Worm (Caenorhabditis elegans) whole organism, L2 larva: ENCODE data around the gene F56D6.19.

ENCODE experiments used
- alr-1 ChIP-seq: fragments of 150-350 bp; optimal IDR thresholded peaks from 2 replicates; lab custom pipeline; 2014; ENCODE audit warnings: missing biosample characterization, missing genetic modification characterization
- ceh-82 ChIP-seq: fragments of 150-350 bp; optimal IDR thresholded peaks from 2 replicates; lab custom pipeline; 2014; ENCODE audit warnings: missing biosample characterization, missing genetic modification characterization
- elt-3 ChIP-seq: sonication (generic microtip); optimal IDR thresholded peaks from 2 replicates; lab custom pipeline; 2017; ENCODE audit warnings: missing biosample characterization, missing genetic modification characterization
- fos-1 ChIP-seq: fragments of 150-350 bp; optimal IDR thresholded peaks from 2 replicates; lab custom pipeline; 2014; ENCODE audit warnings: missing biosample characterization, missing genetic modification characterization
- lin-11 ChIP-seq: fragments of 150-350 bp; sonication (generic microtip); optimal IDR thresholded peaks from 2 replicates; lab custom pipeline; 2014; ENCODE audit warnings: missing biosample characterization, missing genetic modification characterization, inconsistent platforms, mixed read lengths
- mab-5 ChIP-seq: fragments of 150-350 bp; optimal IDR thresholded peaks from 2 replicates; lab custom pipeline; 2014; ENCODE audit warnings: missing biosample characterization, missing genetic modification characterization
- mdl-1 ChIP-seq, 2 experiments: fragments of 150-350 bp in 1 of 2; sonication (generic microtip) in 1 of 2; optimal IDR thresholded peaks; 2 replicates each; lab custom pipeline; 2017; ENCODE audit warnings: missing biosample characterization in 2 of 2, missing genetic modification characterization in 2 of 2
- nhr-10 ChIP-seq: sonication (generic microtip); optimal IDR thresholded peaks from 2 replicates; lab custom pipeline; 2017; ENCODE audit warnings: missing biosample characterization, missing genetic modification characterization
- nhr-11 ChIP-seq: fragments of 150-350 bp; optimal IDR thresholded peaks from 2 replicates; lab custom pipeline; 2014; ENCODE audit warnings: missing biosample characterization, missing genetic modification characterization
- nhr-12 ChIP-seq: fragments of 150-350 bp; optimal IDR thresholded peaks from 2 replicates; lab custom pipeline; 2014; ENCODE audit warnings: missing biosample characterization, missing genetic modification characterization
- nhr-77 ChIP-seq: fragments of 150-350 bp; optimal IDR thresholded peaks from 2 replicates; lab custom pipeline; 2014; ENCODE audit warnings: missing biosample characterization, missing genetic modification characterization
- skn-1 ChIP-seq: sonication (generic microtip); optimal IDR thresholded peaks from 2 replicates; lab custom pipeline; 2017; ENCODE audit warnings: missing biosample characterization, missing genetic modification characterization
- unc-39 ChIP-seq: fragments of 150-350 bp; optimal IDR thresholded peaks from 2 replicates; lab custom pipeline; 2014; ENCODE audit warnings: missing biosample characterization, missing genetic modification characterization
- unc-62 ChIP-seq: fragments of 150-350 bp; optimal IDR thresholded peaks from 2 replicates; lab custom pipeline; 2014; ENCODE audit warnings: missing biosample characterization, missing genetic modification reagents, missing genetic modification characterization

DNA sequence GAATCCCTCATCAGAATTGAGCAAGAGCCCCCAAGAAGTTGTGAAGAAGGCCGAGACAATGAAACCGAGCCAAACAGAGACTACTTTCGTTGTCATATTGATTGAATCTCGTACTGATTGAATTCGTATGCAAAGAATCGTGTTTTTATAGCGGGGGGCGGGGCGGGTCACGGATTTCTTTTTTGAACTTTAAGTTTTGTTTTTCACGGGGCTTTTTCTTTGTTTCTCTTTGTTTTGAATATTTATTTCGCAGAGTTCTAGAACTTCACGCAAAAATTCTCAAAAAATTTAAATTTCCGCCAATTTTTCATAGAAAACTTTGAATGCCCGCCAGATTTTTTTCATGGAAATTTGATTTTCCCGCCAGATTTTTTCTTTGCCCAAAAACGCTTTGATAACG, 41.5 kb downstream of the F56D6.19 start, which contains the start of gene clec-73:
- no peak for TF ChIP-seq unc-62
- no peak for TF ChIP-seq skn-1 (tag; lab: Kevin White, UChicago)
- no peak for TF ChIP-seq unc-39 (tag; lab: Kevin White, UChicago)
- TF ChIP-seq elt-3: no peak
- no peak for TF ChIP-seq fos-1 (tag; lab: Kevin White, UChicago)
- TF ChIP-seq nhr-11 (tag; lab: Kevin White, UChicago): no peak
- TF ChIP-seq mdl-1 (tag; optimal IDR thresholded peaks at IDR 0.05; lab: Kevin White, UChicago): no peak
- TF ChIP-seq lin-11 (tag; lab: Kevin White, UChicago): no peak
- no peak for TF ChIP-seq ceh-82 (tag; lab: Kevin White, UChicago)
- TF ChIP-seq nhr-10 (tag; lab: Kevin White, UChicago): no peak
- no peak for TF ChIP-seq nhr-77 (tag; lab: Kevin White, UChicago)
- no peak for TF ChIP-seq mab-5
- no peak for TF ChIP-seq nhr-12 (tag; lab: Kevin White, UChicago)
- TF ChIP-seq alr-1 (tag; lab: Kevin White, UChicago): no peak
